Worm (Caenorhabditis elegans): ENCODE results near the gene C01F1.6.

- no peak for TF ChIP-seq nhr-84 (tag; optimal IDR thresholded peaks at IDR 0.05)
- TF ChIP-seq jun-1 (tag; optimal IDR thresholded peaks at IDR 0.05) = no peak
- TF ChIP-seq blmp-1 (tag; optimal IDR thresholded peaks at IDR 0.05) = no peak
- TF ChIP-seq elt-2 (tag; optimal IDR thresholded peaks at IDR 0.05) = no peak
- no peak for TF ChIP-seq nhr-76 (tag; optimal IDR thresholded peaks at IDR 0.05)
- no peak for TF ChIP-seq xbp-1 (tag; optimal IDR thresholded peaks at IDR 0.05)
Measured at ce11 chrII:4244959-4245358, 43.1 kb downstream of the C01F1.6 start.

Measured in whole organism, L1 larva.